Worm (Caenorhabditis elegans): ENCODE data around the gene K04E7.1.

DNA sequence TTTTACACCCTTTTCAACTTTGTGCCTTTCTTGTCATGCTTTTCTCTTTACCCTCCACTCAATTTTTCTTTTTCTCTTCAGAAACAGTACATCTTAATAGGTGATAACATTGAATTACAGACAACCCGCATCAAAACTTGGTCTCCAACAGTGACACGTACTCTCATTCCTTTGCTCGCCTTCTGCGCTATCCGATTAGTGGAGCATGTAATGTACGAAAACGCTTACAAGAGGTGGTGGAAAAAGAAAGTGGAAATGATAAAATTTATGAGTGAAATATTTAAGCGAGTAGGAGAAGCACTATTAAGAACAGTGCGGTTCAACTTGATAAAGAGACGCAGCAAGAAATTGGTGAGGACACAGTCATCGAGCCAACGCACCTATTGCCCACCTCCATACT lies 5.3 kb upstream of the K04E7.1 start, which contains the start of gene pept-1:
- TF ChIP-seq dao-5 (tag; optimal IDR thresholded peaks at IDR 0.05) (no peak), him-1 (tag; optimal IDR thresholded peaks at IDR 0.05) (no peak)
